Fruit fly (Drosophila melanogaster): ENCODE results near the gene ctp.
A peak's percentile ranks its signal among the peaks of the same experiment; 100 is the strongest.

Gene ctp

dm6 chrX:4679813-4680381 is 7.7 kb upstream of the ctp start (continued):
- TF ChIP-seq CG2875 (GFP tag; optimal IDR thresholded peaks at IDR 0.05) (no peak), CG17568 (GFP tag; optimal IDR thresholded peaks at IDR 0.05) (no peak), CG10565 (GFP tag; optimal IDR thresholded peaks at IDR 0.05) (no peak), twi (tag; optimal IDR thresholded peaks at IDR 0.05) (no peak), CG16815 (GFP tag; optimal IDR thresholded peaks at IDR 0.05) (no peak), CG7987 (GFP tag; optimal IDR thresholded peaks at IDR 0.05) (no peak), Tbp (GFP tag; optimal IDR thresholded peaks at IDR 0.05) (no peak), Atf3 (GFP tag; optimal IDR thresholded peaks at IDR 0.05) (peak; percentile 29), CG33557 (GFP tag; optimal IDR thresholded peaks at IDR 0.05) (no peak), CG11695 (GFP tag; IDR thresholded peaks at IDR 0.05) (peak; percentile 67; the same call in 2 of the 3 replicates), Bteb2 (GFP tag; optimal IDR thresholded peaks at IDR 0.05) (peak; percentile 51), fru (optimal IDR thresholded peaks at IDR 0.05) (no peak), CG30403 (GFP tag; optimal IDR thresholded peaks at IDR 0.05) (peak; percentile 76), ewg (GFP tag; optimal IDR thresholded peaks at IDR 0.05) (peak; percentile 3), peb (GFP tag; IDR thresholded peaks at IDR 0.05) (peak; percentile 14; the same call in 1 of the 2 replicates), Blimp-1 (GFP tag; optimal IDR thresholded peaks at IDR 0.05) (peak; percentile 55), aop (GFP tag; IDR thresholded peaks at IDR 0.05) (no peak), CG34422 (GFP tag; IDR thresholded peaks at IDR 0.05) (peak; percentile 52; the same call in 2 of the 3 replicates), CG17829 (tag; optimal IDR thresholded peaks at IDR 0.05) (peak; percentile 27), CG2202 (tag; optimal IDR thresholded peaks at IDR 0.05) (no peak), bowl (GFP tag; IDR thresholded peaks at IDR 0.05) (peak; percentile 38; the same call in 1 of the 2 replicates), CG10321 (GFP tag; IDR thresholded peaks at IDR 0.05) (no peak), chif (GFP tag; optimal IDR thresholded peaks at IDR 0.05) (peak in 1 of 2 experiments; percentile 48), unpg (GFP tag; optimal IDR thresholded peaks at IDR 0.05) (peak; percentile 71), Dip3 (GFP tag; optimal IDR thresholded peaks at IDR 0.05) (peak; percentile 64), Meics (GFP tag; optimal IDR thresholded peaks at IDR 0.05) (peak; percentile 57), CG14667 (GFP tag; IDR thresholded peaks at IDR 0.05) (0 out of 2 replicates have a peak, but pooled peaks have one; percentile 28), CG4730 (GFP tag; IDR thresholded peaks at IDR 0.05) (0 out of 2 replicates have a peak, but pooled peaks have one; percentile 19), chinmo (GFP tag; IDR thresholded peaks at IDR 0.05; ENCODE audit: partially characterized antibody) (no peak), CG9817 (tag; optimal IDR thresholded peaks at IDR 0.05) (peak; percentile 26), Adf1 (GFP tag; IDR thresholded peaks at IDR 0.05) (no peak), CG14014 (GFP tag; IDR thresholded peaks at IDR 0.05) (peak; percentile 8; the same call in 1 of the 2 replicates), CG12104 (GFP tag; optimal IDR thresholded peaks at IDR 0.05) (no peak), Abd-B (GFP tag; optimal IDR thresholded peaks at IDR 0.05) (peak; percentile 16), gce (GFP tag; IDR thresholded peaks at IDR 0.05) (no peak; the same call in 2 of the 3 replicates), CG4404 (GFP tag; IDR thresholded peaks at IDR 0.05) (no peak), CkIIα-i1 (GFP tag; IDR thresholded peaks at IDR 0.05) (no peak), CG7357 (GFP tag; IDR thresholded peaks at IDR 0.05) (peak; percentile 43; the same call in 2 of the 3 replicates), ash1 (GFP tag; optimal IDR thresholded peaks at IDR 0.05) (no peak), Xbp1 (GFP tag; optimal IDR thresholded peaks at IDR 0.05) (peak; percentile 65), Dp (GFP tag; optimal IDR thresholded peaks at IDR 0.05) (no peak), MTF-1 (GFP tag; optimal IDR thresholded peaks at IDR 0.05; ENCODE audit: borderline replicate concordance) (no peak), CG14710 (tag; optimal IDR thresholded peaks at IDR 0.05) (peak; percentile 48), CG9437 (GFP tag; optimal IDR thresholded peaks at IDR 0.05) (no peak), CG3407 (GFP tag; optimal IDR thresholded peaks at IDR 0.05) (peak; percentile 1), Sox100B (GFP tag; optimal IDR thresholded peaks at IDR 0.05) (peak; percentile 53), CG34376 (GFP tag; optimal IDR thresholded peaks at IDR 0.05) (no peak), nerfin-2 (GFP tag; IDR thresholded peaks at IDR 0.05; ENCODE audit: partially characterized antibody) (no peak), CG10366 (GFP tag; IDR thresholded peaks at IDR 0.05) (peak; percentile 50), Deaf1 (tag; optimal IDR thresholded peaks at IDR 0.05) (no peak)
